Worm (Caenorhabditis elegans) whole organism, early embryonic: ENCODE data around the gene gpx-2.

ENCODE experiments used
- B0310.2 ChIP-seq: sonication (generic microtip); optimal IDR thresholded peaks from 2 replicates; lab custom pipeline; 2016; ENCODE audit warnings: mild to moderate bottlenecking, missing genetic modification characterization, missing compliant biosample characterization
- aly-1 ChIP-seq: sonication (generic microtip); optimal IDR thresholded peaks from 2 replicates; lab custom pipeline; 2016; ENCODE audit warnings: missing genetic modification characterization, missing compliant biosample characterization
- ama-1 ChIP-seq: fragments of 150-350 bp; optimal IDR thresholded peaks from 2 replicates; lab custom pipeline; 2014
- ceh-13 ChIP-seq: fragments of 200-800 bp; sonication (Bioruptor generic); optimal IDR thresholded peaks from 2 replicates; lab custom pipeline; 2018; ENCODE audit warnings: mild to moderate bottlenecking, missing genetic modification characterization, missing compliant biosample characterization
- ceh-36 ChIP-seq: sonication (generic microtip); optimal IDR thresholded peaks from 2 replicates; lab custom pipeline; 2016; ENCODE audit warnings: missing genetic modification characterization, inconsistent platforms, missing compliant biosample characterization
- ets-7 ChIP-seq: sonication (generic microtip); optimal IDR thresholded peaks from 2 replicates; lab custom pipeline; 2016; ENCODE audit warnings: missing genotype, missing genetic modification characterization, missing compliant biosample characterization
- hmbx-1 ChIP-seq: sonication (generic microtip); optimal IDR thresholded peaks from 2 replicates; lab custom pipeline; 2016; ENCODE audit warnings: mild to moderate bottlenecking, missing genetic modification characterization, missing compliant biosample characterization
- hnd-1 ChIP-seq: sonication (generic microtip); optimal IDR thresholded peaks from 2 replicates; lab custom pipeline; 2016; ENCODE audit warnings: missing genetic modification characterization, missing compliant biosample characterization
- pes-1 ChIP-seq: fragments of 200-800 bp; sonication (Bioruptor generic); IDR thresholded peaks from 2 replicates; pipeline ENCODE4 v1.3.6; 2022; ENCODE audit warnings: missing genetic modification reagents, missing genetic modification characterization, missing compliant biosample characterization
- scrt-1 ChIP-seq: fragments of 200-800 bp; sonication (Bioruptor generic); IDR thresholded peaks from 2 replicates; pipeline ENCODE4 v1.3.6; 2022; ENCODE audit warnings: missing genetic modification characterization, missing compliant biosample characterization
- sea-1 ChIP-seq: fragments of 200-800 bp; sonication (Bioruptor generic); conservative IDR thresholded peaks from 2 replicates; pipeline ENCODE4 v1.3.6; 2022; ENCODE audit warnings: missing genetic modification characterization, missing compliant biosample characterization
- tbx-11 ChIP-seq: fragments of 200-800 bp; sonication (Bioruptor generic); IDR thresholded peaks from 2 replicates; pipeline ENCODE4 v1.3.6; 2022; ENCODE audit warnings: missing genetic modification characterization, missing compliant biosample characterization
- tbx-37 ChIP-seq: fragments of 200-800 bp; sonication (Bioruptor generic); conservative IDR thresholded peaks from 2 replicates; pipeline ENCODE4 v1.3.6; 2022; ENCODE audit warnings: missing genetic modification reagents, missing genetic modification characterization, missing compliant biosample characterization
- tra-4 ChIP-seq: sonication (generic microtip); optimal IDR thresholded peaks from 2 replicates; lab custom pipeline; 2017; ENCODE audit warnings: missing genetic modification characterization, missing compliant biosample characterization

ce11 chrII:14866156-14866555 lies 410 bp upstream of the gpx-2 start:
- TF ChIP-seq aly-1 (tag; lab: Kevin White, UChicago), result no peak
- TF ChIP-seq hmbx-1, result no peak
- no peak for TF ChIP-seq pes-1 (GFP tag; lab: Robert Waterston, UW)
- no peak for TF ChIP-seq sea-1
- no peak for TF ChIP-seq scrt-1 (GFP tag; lab: Robert Waterston, UW)
- no peak for TF ChIP-seq ceh-13 (GFP tag; lab: Kevin White, UChicago)
- no peak for TF ChIP-seq hnd-1
- no peak for TF ChIP-seq ama-1 (lab: Kevin White, UChicago)
- TF ChIP-seq tra-4 (tag; lab: Kevin White, UChicago), result no peak
- TF ChIP-seq ets-7 (tag; lab: Kevin White, UChicago), result no peak
- TF ChIP-seq tbx-11 (GFP tag; lab: Robert Waterston, UW), result no peak
- no peak for TF ChIP-seq tbx-37 (GFP tag; lab: Robert Waterston, UW)
- TF ChIP-seq ceh-36, result no peak
- TF ChIP-seq B0310.2 (tag; lab: Kevin White, UChicago), result no peak
